Fruit fly (Drosophila melanogaster) whole organism: Measurements from ENCODE around the gene PGRP-SA.
A peak's percentile ranks its signal among the peaks of the same experiment; 100 is the strongest.

ENCODE experiments used
- CG8478 ChIP-seq: fragments of >200 bp; optimal IDR thresholded peaks from 2 replicates; lab custom pipeline; 2018; ENCODE audit warnings: inconsistent platforms
- Dll ChIP-seq: fragments of >200 bp; optimal IDR thresholded peaks from 2 replicates; lab custom pipeline; 2017
- EcR ChIP-seq, 2 experiments: fragments of >200 bp; optimal IDR thresholded peaks; 2 replicates each; lab custom pipeline; 2017; ENCODE audit warnings: missing biosample characterization in 2 of 2, missing genetic modification characterization in 2 of 2, missing genetic modification reagents in 2 of 2
- pan ChIP-seq: fragments of >200 bp; optimal IDR thresholded peaks from 2 replicates; lab custom pipeline; 2017
- psq ChIP-seq: fragments of >200 bp; optimal IDR thresholded peaks from 2 replicates; lab custom pipeline; 2017
- usp ChIP-seq: fragments of >200 bp; optimal IDR thresholded peaks from 2 replicates; lab custom pipeline; 2017; ENCODE audit warnings: missing biosample characterization, missing genetic modification characterization, mixed read lengths

PGRP-SA gene

DNA sequence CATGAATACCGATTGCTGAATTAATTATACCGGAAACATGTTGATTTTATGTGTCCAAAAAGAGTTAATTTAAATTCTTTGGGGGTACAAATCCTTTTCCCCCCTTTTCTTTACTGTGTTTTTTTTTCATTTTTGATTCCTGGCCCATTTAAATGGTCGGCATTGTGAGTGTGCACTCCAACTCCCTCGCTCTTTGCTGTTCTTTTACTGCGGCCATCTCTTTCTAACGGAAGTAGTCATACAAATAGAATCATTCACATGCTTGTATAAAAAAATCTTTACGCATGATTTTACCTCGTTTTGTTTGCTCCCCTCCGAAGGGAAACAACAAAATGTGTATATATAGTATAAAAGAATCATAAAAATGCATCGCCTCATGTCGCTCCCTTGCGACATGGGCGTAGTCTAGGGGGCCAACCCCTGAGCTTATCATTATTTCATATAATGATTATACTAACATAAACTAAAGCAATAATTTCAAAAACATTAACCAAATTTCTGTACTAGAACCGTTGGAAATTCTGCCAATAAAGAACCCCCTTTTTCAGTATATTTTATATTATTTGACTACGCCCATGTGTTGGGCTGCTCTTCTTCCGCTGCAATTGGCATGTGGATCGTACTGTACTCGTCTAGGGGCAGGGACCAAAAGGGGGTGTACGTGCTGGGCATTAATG lies 33.3 kb upstream of the PGRP-SA start:
- TF ChIP-seq psq (no peak), usp (GFP tag; lab: Kevin White, UChicago) (no peak), pan (lab: Kevin White, UChicago) (no peak), CG8478 (lab: Kevin White, UChicago) (no peak), EcR (GFP tag; optimal IDR thresholded peaks at IDR 0.05; lab: Kevin White, UChicago) (no peak), Dll (lab: Kevin White, UChicago) (no peak)

DNA sequence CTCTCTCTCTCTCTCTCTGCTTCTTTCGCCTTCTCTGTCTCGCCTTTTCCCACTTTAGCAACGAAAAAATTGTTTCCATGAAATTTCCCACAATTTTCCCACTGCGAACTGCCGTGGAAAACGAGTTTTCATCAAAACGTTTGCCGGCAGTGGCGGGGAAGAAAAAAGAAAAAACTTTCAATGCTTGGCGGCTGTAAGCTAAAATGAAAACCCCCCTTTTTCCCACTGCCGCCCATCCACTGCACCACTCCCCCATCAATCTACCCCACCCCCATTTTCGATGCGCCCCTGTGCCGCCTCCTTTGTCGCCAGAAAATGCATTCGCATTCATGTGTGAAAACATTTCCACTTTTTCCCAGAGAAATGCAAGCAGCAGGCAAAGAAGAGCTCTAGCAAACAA lies 30.2 kb upstream of the PGRP-SA start:
- TF ChIP-seq EcR (GFP tag; optimal IDR thresholded peaks at IDR 0.05; lab: Kevin White, UChicago) = no peak

DNA sequence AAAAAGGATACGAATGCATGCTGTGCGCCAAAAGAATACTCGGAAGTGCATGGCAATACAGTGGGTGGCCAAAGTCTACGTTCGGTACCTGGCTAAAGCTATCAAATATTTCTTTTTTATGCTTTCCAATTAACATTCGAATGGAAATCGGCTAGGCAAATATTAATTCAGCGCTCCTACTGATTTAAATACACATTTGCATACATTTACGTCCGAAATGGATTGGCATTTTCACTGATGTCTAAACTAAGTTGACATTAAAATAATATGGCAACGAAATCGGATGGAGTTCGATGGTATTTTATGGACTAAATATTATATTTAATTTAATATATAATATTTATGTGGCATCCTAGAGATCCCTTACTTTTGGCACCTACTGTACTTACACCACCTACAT lies 18.9 kb upstream of the PGRP-SA start:
- TF ChIP-seq usp (GFP tag; lab: Kevin White, UChicago) (no peak), Dll (lab: Kevin White, UChicago) (no peak), pan (lab: Kevin White, UChicago) (no peak), psq (no peak), CG8478 (lab: Kevin White, UChicago) (no peak), EcR (GFP tag; optimal IDR thresholded peaks at IDR 0.05; lab: Kevin White, UChicago) (no peak)

DNA sequence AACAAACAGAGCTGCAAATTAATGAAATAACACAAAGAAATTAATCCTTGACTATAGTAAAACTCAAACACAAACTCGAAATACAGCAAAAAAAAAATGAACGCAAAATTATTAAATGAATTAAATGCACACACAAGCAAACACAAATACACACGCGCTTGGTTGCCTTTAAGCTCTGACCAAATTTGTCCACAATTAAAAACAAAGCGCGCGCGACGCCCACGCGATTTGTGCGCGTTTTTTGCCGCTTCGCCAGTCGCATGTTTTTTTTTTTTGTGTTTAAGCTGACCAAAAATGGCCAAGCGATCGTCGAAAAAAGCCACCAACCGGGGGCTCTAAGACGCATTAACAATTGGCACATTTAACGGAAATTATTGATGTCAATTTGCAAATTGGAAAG lies 18.1 kb upstream of the PGRP-SA start:
- TF ChIP-seq CG8478 (lab: Kevin White, UChicago) (no peak), psq (no peak), EcR (GFP tag; optimal IDR thresholded peaks at IDR 0.05; lab: Kevin White, UChicago) (no peak), usp (GFP tag; lab: Kevin White, UChicago) (no peak), pan (lab: Kevin White, UChicago) (no peak), Dll (lab: Kevin White, UChicago) (no peak)

DNA sequence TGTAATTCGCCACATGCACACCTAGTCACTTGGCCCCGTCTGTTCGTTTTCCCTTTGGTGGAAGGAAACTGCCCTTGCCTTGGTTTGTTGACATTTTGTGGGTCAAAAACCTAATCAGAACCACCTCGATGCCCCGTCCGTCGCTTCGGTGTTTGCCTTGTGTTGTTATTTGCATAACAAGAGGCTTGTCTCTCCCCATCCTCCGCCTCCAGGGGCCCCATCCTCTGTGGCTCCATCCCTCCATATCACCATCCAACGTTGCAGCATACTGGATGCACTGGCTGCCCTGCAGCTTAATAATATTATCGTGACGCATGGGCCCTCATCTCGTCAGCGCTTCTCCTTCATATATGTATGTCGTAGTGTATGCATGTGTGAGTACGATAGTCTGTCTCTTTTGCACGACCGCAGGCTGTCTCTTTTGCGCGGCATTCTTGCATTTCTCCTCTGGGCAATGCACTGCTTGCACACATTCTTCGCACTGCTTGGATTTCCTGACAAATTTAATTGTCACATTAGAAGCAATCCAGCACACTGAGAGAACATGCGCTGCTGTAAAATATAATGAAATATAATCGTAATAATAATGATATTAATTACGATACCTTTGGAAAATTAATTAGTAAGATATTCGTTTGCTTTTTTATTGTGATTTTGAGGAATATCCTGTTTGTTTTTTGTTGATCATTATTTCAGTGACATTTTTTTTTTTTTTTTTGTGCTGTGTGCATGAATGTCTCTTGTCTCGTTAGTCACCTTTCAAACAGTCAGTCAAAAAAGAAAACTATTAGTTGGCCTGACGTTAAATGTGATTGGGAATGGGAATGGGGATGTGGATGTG lies 17.1 kb upstream of the PGRP-SA start:
- TF ChIP-seq EcR (GFP tag; optimal IDR thresholded peaks at IDR 0.05; lab: Kevin White, UChicago) (peak in 1 of 2 experiments; percentile 92), psq (no peak)

DNA sequence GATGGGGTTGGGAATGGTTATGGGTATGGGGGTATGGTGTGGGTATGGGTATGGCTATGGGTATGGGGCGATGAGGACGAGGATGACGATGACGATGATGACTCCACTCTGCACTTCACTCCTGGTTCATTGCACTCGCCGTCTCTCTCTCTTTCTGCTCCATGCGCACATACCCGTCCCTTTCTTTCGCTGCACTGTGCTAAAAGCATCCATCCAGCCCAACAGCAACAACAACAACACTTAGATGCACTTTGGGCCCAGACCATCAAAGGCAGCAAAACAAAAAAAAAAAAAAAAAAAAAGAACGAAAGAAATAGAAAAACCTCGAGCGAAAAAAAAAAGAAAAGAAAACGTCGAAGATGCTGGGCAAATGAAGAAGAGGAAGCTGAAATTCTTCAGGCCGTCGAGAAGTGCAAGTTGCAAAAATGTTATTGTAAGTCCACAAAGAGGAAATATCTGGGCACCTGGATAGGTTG lies 16.5 kb upstream of the PGRP-SA start:
- no peak for TF ChIP-seq pan (lab: Kevin White, UChicago)
- peak in 1 of 2 experiments; percentile 91 for TF ChIP-seq EcR (GFP tag; optimal IDR thresholded peaks at IDR 0.05; lab: Kevin White, UChicago)

DNA sequence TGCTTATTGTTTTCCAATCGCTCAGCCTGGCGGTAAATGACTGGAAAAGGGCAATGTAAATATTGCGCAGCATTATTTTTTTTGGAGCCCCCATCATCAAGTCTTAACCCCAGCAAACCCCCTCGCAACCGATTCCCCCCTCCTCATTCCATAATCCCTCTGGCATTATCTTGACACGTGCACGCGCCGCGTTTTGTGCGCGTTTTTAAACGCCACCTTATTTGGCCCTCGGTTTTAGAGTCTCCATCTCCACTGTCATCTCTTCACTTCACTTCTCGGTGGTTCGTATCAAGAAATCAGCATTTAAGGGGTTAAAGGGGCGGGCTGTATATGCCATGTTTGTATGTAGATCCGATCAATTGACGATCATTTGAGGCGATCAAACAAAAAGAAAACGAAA lies 14.5 kb upstream of the PGRP-SA start:
- TF ChIP-seq Dll (lab: Kevin White, UChicago) (no peak), psq (no peak), CG8478 (lab: Kevin White, UChicago) (no peak), pan (lab: Kevin White, UChicago) (no peak), usp (GFP tag; lab: Kevin White, UChicago) (no peak), EcR (GFP tag; optimal IDR thresholded peaks at IDR 0.05; lab: Kevin White, UChicago) (no peak)

DNA sequence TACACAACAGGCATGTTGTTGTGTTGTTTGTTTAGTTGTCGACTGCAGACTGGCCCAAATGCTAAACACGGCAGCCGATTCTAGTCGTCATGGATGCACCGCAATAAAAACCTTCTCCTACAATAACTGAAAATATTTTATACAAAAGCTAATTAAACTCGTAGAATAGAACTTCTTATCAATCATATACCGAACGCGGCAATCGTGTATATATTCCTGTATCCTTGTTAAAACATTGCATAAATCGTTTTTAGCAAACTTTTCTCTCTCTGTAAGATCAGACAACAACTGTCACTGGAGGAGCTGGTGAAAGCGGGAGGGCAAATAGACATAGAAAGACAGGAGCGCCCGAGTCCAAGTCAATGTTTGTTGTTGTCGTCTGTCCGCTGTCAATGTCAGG lies 12.7 kb upstream of the PGRP-SA start:
- TF ChIP-seq psq (no peak), usp (GFP tag; lab: Kevin White, UChicago) (no peak), Dll (lab: Kevin White, UChicago) (no peak), pan (lab: Kevin White, UChicago) (no peak), EcR (GFP tag; optimal IDR thresholded peaks at IDR 0.05; lab: Kevin White, UChicago) (no peak), CG8478 (lab: Kevin White, UChicago) (no peak)

DNA sequence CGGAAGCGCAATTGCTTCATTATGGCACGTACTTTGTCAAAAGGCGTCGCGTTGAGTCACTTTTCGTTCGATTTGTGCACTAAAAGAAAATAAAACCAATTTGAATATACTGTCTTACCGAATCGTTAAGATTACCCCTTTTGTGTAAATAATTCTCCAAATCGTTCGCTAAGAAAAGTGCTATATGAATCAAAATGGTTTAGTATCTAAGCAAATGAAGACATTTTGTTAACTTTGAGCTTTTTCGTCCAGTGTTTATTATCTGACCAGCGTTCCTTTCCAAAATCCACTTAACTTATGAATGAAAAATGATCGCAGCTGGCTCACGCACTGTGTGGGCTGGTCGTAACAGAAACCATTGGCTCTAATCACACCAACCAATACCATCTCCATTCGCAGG lies 11.4 kb upstream of the PGRP-SA start:
- no peak for TF ChIP-seq CG8478 (lab: Kevin White, UChicago)
- no peak for TF ChIP-seq usp (GFP tag; lab: Kevin White, UChicago)
- TF ChIP-seq psq = no peak
- no peak for TF ChIP-seq EcR (GFP tag; optimal IDR thresholded peaks at IDR 0.05; lab: Kevin White, UChicago)
- TF ChIP-seq pan (lab: Kevin White, UChicago) = no peak
- TF ChIP-seq Dll (lab: Kevin White, UChicago) = no peak

DNA sequence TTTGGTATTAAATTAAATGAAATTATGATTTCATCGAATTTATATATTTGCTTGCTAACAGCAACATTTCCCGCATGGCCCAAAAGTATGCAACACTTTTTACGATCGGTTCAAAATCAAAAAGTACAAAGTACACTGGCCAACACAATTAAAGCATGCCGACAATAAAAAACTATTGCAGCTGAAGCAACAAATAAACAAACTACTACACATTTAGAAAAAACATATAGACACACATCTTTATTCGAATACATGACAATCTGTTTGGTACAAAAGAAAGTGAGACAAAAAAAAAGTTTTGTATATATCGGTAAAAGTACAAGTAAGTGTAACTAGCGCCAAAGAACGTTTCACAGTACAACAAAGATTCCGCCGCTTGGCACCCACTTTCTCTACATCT lies 6.4 kb upstream of the PGRP-SA start:
- no peak for TF ChIP-seq psq
- no peak for TF ChIP-seq EcR (GFP tag; optimal IDR thresholded peaks at IDR 0.05; lab: Kevin White, UChicago)
- no peak for TF ChIP-seq Dll (lab: Kevin White, UChicago)
- TF ChIP-seq usp (GFP tag; lab: Kevin White, UChicago) = no peak
- TF ChIP-seq CG8478 (lab: Kevin White, UChicago) = no peak

DNA sequence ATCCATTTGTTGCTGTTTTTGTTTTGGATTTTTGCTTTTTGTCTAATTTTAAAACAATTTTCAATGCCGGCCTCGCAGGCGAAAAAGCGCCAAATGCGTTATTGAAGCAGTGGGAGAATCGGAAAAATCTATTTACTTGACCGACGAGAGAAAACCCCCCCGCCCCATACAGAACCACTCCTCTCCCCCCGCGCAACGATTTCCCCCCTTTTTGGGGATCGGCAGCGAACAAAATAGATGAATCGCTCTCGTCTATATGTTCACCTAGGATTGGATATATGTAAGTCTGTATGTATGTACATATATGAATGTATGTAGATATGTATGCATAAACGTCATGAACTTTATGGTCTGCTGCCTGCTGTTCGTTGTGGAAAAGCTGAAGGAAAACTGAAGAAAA lies 4.7 kb upstream of the PGRP-SA start:
- TF ChIP-seq EcR (GFP tag; optimal IDR thresholded peaks at IDR 0.05; lab: Kevin White, UChicago) (no peak), psq (no peak), pan (lab: Kevin White, UChicago) (no peak), usp (GFP tag; lab: Kevin White, UChicago) (no peak), Dll (lab: Kevin White, UChicago) (no peak), CG8478 (lab: Kevin White, UChicago) (no peak)

DNA sequence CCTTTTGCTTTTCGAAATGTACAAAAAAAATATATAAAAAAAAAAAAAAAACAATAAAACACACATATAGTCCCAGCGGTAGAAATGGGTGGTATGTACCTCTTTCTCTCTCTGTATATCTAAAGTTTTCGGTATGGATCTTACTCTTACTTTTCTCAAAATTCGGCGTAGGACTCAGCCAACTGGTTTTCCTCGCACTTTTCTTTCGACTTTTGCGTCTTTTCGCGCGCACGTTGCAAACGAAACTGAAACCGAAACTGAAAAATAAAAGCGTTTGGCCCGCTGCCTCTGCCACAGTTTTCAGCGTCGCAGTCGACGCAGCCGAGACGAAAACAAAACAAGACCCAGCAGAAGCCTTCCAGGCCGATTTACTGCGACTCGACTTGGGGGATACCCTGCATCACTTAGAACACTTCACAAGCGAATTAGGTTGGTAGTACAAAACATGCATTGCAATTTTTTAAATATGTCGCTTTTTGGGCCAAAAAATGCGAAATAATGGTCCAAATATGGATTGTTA lies 3.0 kb upstream of the PGRP-SA start, which contains the start of gene CG1572:
Gene CG1572 (minus strand): TSS at position 266 of the 520 bp plus-strand sequence.
- no peak for TF ChIP-seq EcR (GFP tag; optimal IDR thresholded peaks at IDR 0.05; lab: Kevin White, UChicago)
- peak; percentile 90 for TF ChIP-seq pan (lab: Kevin White, UChicago)
